Fruit fly (Drosophila melanogaster) whole organism, embryonic: ENCODE results near the gene CG42841.
A peak's percentile ranks its signal among the peaks of the same experiment; 100 is the strongest.

ENCODE experiments used
- CG10209 ChIP-seq: fragments of 200-800 bp; sonication (Bioruptor generic); optimal IDR thresholded peaks from 3 replicates; lab custom pipeline; 2017; ENCODE audit warnings: missing biosample characterization, mild to moderate bottlenecking, missing genetic modification characterization, missing genetic modification reagents
- CG10979 ChIP-seq: fragments of 200-800 bp; sonication (Bioruptor generic); optimal IDR thresholded peaks from 2 replicates; lab custom pipeline; 2018; ENCODE audit warnings: missing biosample characterization, mild to moderate bottlenecking, missing genetic modification characterization, moderate library complexity
- CG11247 ChIP-seq: fragments of 200-800 bp; sonication (Bioruptor generic); IDR thresholded peaks from 2 replicates; pipeline ENCODE4 v1.3.6; 2022; ENCODE audit warnings: missing biosample characterization, missing genetic modification characterization
- CG11696 ChIP-seq: fragments of 200-800 bp; sonication (Bioruptor generic); IDR thresholded peaks from 2 replicates; pipeline ENCODE4 v1.3.6; 2022; ENCODE audit warnings: missing biosample characterization, missing genetic modification characterization
- CG12391 ChIP-seq: fragments of 200-800 bp; sonication (Bioruptor generic); optimal IDR thresholded peaks from 3 replicates; lab custom pipeline; 2018; ENCODE audit warnings: missing biosample characterization, mild to moderate bottlenecking, missing genetic modification characterization, moderate library complexity
- CG14441 ChIP-seq: fragments of 200-800 bp; sonication (Bioruptor generic); IDR thresholded peaks from 2 replicates; pipeline ENCODE4 v1.3.6; 2022; ENCODE audit warnings: missing biosample characterization, missing genetic modification characterization
- CG14965 ChIP-seq: fragments of 200-800 bp; sonication (Bioruptor generic); optimal IDR thresholded peaks from 2 replicates; lab custom pipeline; 2016; ENCODE audit warnings: missing biosample characterization, missing genetic modification characterization, borderline replicate concordance
- CG15269 ChIP-seq: fragments of 200-800 bp; sonication (Bioruptor generic); optimal IDR thresholded peaks from 2 replicates; lab custom pipeline; 2018; ENCODE audit warnings: missing biosample characterization, mild to moderate bottlenecking, missing genetic modification characterization, moderate library complexity
- CG15514 ChIP-seq: fragments of 200-800 bp; sonication (Bioruptor generic); optimal IDR thresholded peaks from 3 replicates; lab custom pipeline; 2017; ENCODE audit warnings: missing biosample characterization, missing genetic modification characterization, mild to moderate bottlenecking, moderate library complexity, missing genetic modification reagents
- CG1647 ChIP-seq: fragments of 200-800 bp; sonication (Bioruptor generic); optimal IDR thresholded peaks from 3 replicates; lab custom pipeline; 2016; ENCODE audit warnings: missing biosample characterization, missing genetic modification characterization
- CG16779 ChIP-seq: fragments of 200-800 bp; sonication (Bioruptor generic); IDR thresholded peaks from 2 replicates; pipeline ENCODE4 v1.3.6; 2022; ENCODE audit warnings: missing biosample characterization, missing genetic modification characterization
- CG18262 ChIP-seq: fragments of 200-800 bp; optimal IDR thresholded peaks from 3 replicates; lab custom pipeline; 2019; ENCODE audit warnings: missing biosample characterization, mild to moderate bottlenecking, missing genetic modification characterization, moderate library complexity
- CG3065 ChIP-seq: fragments of 200-800 bp; sonication (Bioruptor generic); optimal IDR thresholded peaks from 2 replicates; lab custom pipeline; 2016; ENCODE audit warnings: missing biosample characterization, missing genetic modification characterization
- CG32532 ChIP-seq: fragments of 200-800 bp; sonication (Bioruptor generic); IDR thresholded peaks from 2 replicates; pipeline ENCODE4 v1.3.6; 2022; ENCODE audit warnings: missing biosample characterization, missing genetic modification characterization
- CG3407 ChIP-seq: fragments of 200-800 bp; sonication (Bioruptor generic); optimal IDR thresholded peaks from 2 replicates; lab custom pipeline; 2018; ENCODE audit warnings: missing biosample characterization, mild to moderate bottlenecking, missing genetic modification characterization
- CG4854 ChIP-seq: fragments of 200-800 bp; sonication (Bioruptor generic); optimal IDR thresholded peaks from 2 replicates; lab custom pipeline; 2016; ENCODE audit warnings: missing biosample characterization, missing genetic modification characterization, inconsistent platforms
- CG9932 ChIP-seq: fragments of 200-800 bp; sonication (Bioruptor generic); IDR thresholded peaks from 2 replicates; pipeline ENCODE4 v1.3.6; 2022; ENCODE audit warnings: missing biosample characterization, missing genetic modification characterization
- Doc2 ChIP-seq: fragments of 200-800 bp; sonication (Bioruptor generic); IDR thresholded peaks from 2 replicates; pipeline ENCODE4 v1.3.6; 2022; ENCODE audit warnings: missing biosample characterization, missing genetic modification characterization
- Dref ChIP-seq: fragments of 200-800 bp; sonication (Bioruptor generic); IDR thresholded peaks from 2 replicates; pipeline ENCODE4 v1.3.6; 2022; ENCODE audit warnings: missing biosample characterization, missing genetic modification characterization
- Ets65A ChIP-seq: fragments of 200-800 bp; sonication (Bioruptor generic); peaks from one replicate; lab custom pipeline; 2016; ENCODE audit warnings: missing biosample characterization, missing genetic modification characterization
- GATAe ChIP-seq: fragments of 200-800 bp; sonication (Bioruptor generic); conservative IDR thresholded peaks from 2 replicates; pipeline ENCODE4 v1.3.6; 2022; ENCODE audit warnings: missing biosample characterization, missing genetic modification characterization
- HLH3B ChIP-seq: fragments of 200-800 bp; sonication (Bioruptor generic); IDR thresholded peaks from 2 replicates; pipeline ENCODE4 v1.3.6; 2022; ENCODE audit warnings: missing biosample characterization, missing genetic modification characterization
- MESR4 ChIP-seq: fragments of 200-800 bp; sonication (Bioruptor generic); optimal IDR thresholded peaks from 2 replicates; lab custom pipeline; 2018; ENCODE audit warnings: missing biosample characterization, mild to moderate bottlenecking, missing genetic modification characterization, moderate library complexity
- Mad ChIP-seq: fragments of 200-800 bp; sonication (Bioruptor generic); optimal IDR thresholded peaks from 2 replicates; lab custom pipeline; 2016; ENCODE audit warnings: missing biosample characterization, missing genetic modification characterization
- NK7.1 ChIP-seq: fragments of 200-800 bp; sonication (Bioruptor generic); optimal IDR thresholded peaks from 3 replicates; lab custom pipeline; 2016; ENCODE audit warnings: missing biosample characterization, missing genetic modification characterization
- Scr ChIP-seq: fragments of 200-800 bp; sonication (Bioruptor generic); IDR thresholded peaks from 2 replicates; pipeline ENCODE4 v1.3.6; 2022; ENCODE audit warnings: missing biosample characterization, missing genetic modification characterization; ENCODE audit not compliant: partially characterized antibody
- Ssrp ChIP-seq: fragments of 200-800 bp; sonication (Bioruptor generic); optimal IDR thresholded peaks from 2 replicates; lab custom pipeline; 2018; ENCODE audit warnings: missing biosample characterization, mild to moderate bottlenecking, missing genetic modification characterization, moderate library complexity
- Trl ChIP-seq, 3 experiments: fragments of >200 bp in 2 of 3; fragments of 200-800 bp in 1 of 3; sonication (Bioruptor generic) in 1 of 3; optimal IDR thresholded peaks; 2 replicates in 1 of 3; 3 replicates in 2 of 3; lab custom pipeline; 2016 to 2017; ENCODE audit warnings: missing biosample characterization in 1 of 3, missing genetic modification characterization in 1 of 3
- Xbp1 ChIP-seq: fragments of 200-800 bp; sonication (Bioruptor generic); optimal IDR thresholded peaks from 3 replicates; lab custom pipeline; 2016; ENCODE audit warnings: missing biosample characterization, mild to moderate bottlenecking, missing genetic modification characterization
- btn ChIP-seq: fragments of 200-800 bp; sonication (Bioruptor generic); optimal IDR thresholded peaks from 2 replicates; lab custom pipeline; 2016; ENCODE audit warnings: missing biosample characterization, missing genetic modification characterization
- cas ChIP-seq: fragments of 200-800 bp; sonication (Bioruptor generic); IDR thresholded peaks from 2 replicates; pipeline ENCODE4 v1.3.6; 2022; ENCODE audit warnings: missing biosample characterization, missing genetic modification characterization
- cg ChIP-seq: fragments of 200-800 bp; sonication (Bioruptor generic); optimal IDR thresholded peaks from 3 replicates; lab custom pipeline; 2019; ENCODE audit warnings: missing biosample characterization, mild to moderate bottlenecking, missing genetic modification characterization, moderate library complexity
- eyg ChIP-seq: fragments of 200-800 bp; sonication (Bioruptor generic); optimal IDR thresholded peaks from 3 replicates; lab custom pipeline; 2016; ENCODE audit warnings: missing biosample characterization, missing genetic modification characterization
- fd3F ChIP-seq: fragments of 200-800 bp; sonication (Bioruptor generic); optimal IDR thresholded peaks from 2 replicates; lab custom pipeline; 2018; ENCODE audit warnings: missing biosample characterization, mild to moderate bottlenecking, missing genetic modification characterization, moderate library complexity
- fu2 ChIP-seq: fragments of 200-800 bp; sonication (Bioruptor generic); optimal IDR thresholded peaks from 2 replicates; lab custom pipeline; 2016; ENCODE audit warnings: missing biosample characterization, missing genetic modification characterization
- gsb ChIP-seq: fragments of 200-800 bp; sonication (Bioruptor generic); IDR thresholded peaks from 2 replicates; pipeline ENCODE4 v1.3.6; 2022; ENCODE audit warnings: missing biosample characterization, missing genetic modification characterization
- gsb-n ChIP-seq: fragments of 200-800 bp; sonication (Bioruptor generic); optimal IDR thresholded peaks from 3 replicates; lab custom pipeline; 2018; ENCODE audit warnings: missing biosample characterization, mild to moderate bottlenecking, missing genetic modification characterization
- ham ChIP-seq: fragments of 200-800 bp; sonication (Bioruptor generic); IDR thresholded peaks from 2 replicates; pipeline ENCODE4 v1.3.6; 2022; ENCODE audit warnings: missing biosample characterization, missing genetic modification characterization
- jumu ChIP-seq: fragments of 200-800 bp; sonication (Bioruptor generic); optimal IDR thresholded peaks from 3 replicates; lab custom pipeline; 2016; ENCODE audit warnings: missing biosample characterization, missing genetic modification characterization
- ken ChIP-seq: fragments of 200-800 bp; sonication (Bioruptor generic); IDR thresholded peaks from 3 replicates; pipeline ENCODE4 v1.3.6; 2022; ENCODE audit warnings: missing biosample characterization, missing genetic modification characterization
- mam ChIP-seq: fragments of 200-800 bp; sonication (Bioruptor generic); optimal IDR thresholded peaks from 3 replicates; lab custom pipeline; 2016; ENCODE audit warnings: missing biosample characterization, missing genetic modification characterization
- mld ChIP-seq: fragments of 200-800 bp; sonication (Bioruptor generic); IDR thresholded peaks from 3 replicates; pipeline ENCODE4 v1.3.6; 2022; ENCODE audit warnings: missing biosample characterization, missing genetic modification characterization; ENCODE audit not compliant: partially characterized antibody
- nau ChIP-seq: fragments of 200-800 bp; sonication (Bioruptor generic); optimal IDR thresholded peaks from 3 replicates; lab custom pipeline; 2017; ENCODE audit warnings: missing biosample characterization, mild to moderate bottlenecking, missing genetic modification characterization, missing genetic modification reagents
- otp ChIP-seq: fragments of 200-800 bp; sonication (Bioruptor generic); IDR thresholded peaks from 3 replicates; pipeline ENCODE4, ENCODE4 v1.3.6; 2022; ENCODE audit warnings: missing biosample characterization, missing genetic modification characterization
- ranshi ChIP-seq: fragments of 200-800 bp; sonication (Bioruptor generic); IDR thresholded peaks from 2 replicates; pipeline ENCODE4 v1.3.6; 2022; ENCODE audit warnings: missing biosample characterization, missing genetic modification characterization
- rib ChIP-seq: fragments of 200-800 bp; sonication (Bioruptor generic); IDR thresholded peaks from 2 replicates; pipeline ENCODE4 v1.3.6; 2022; ENCODE audit warnings: missing biosample characterization, missing genetic modification characterization
- salm ChIP-seq: fragments of 200-800 bp; sonication (Bioruptor generic); optimal IDR thresholded peaks from 2 replicates; lab custom pipeline; 2018; ENCODE audit warnings: missing biosample characterization, mild to moderate bottlenecking, missing genetic modification characterization
- slbo ChIP-seq: fragments of 200-800 bp; sonication (Bioruptor generic); IDR thresholded peaks from 2 replicates; pipeline ENCODE4 v1.3.6; 2022; ENCODE audit warnings: missing biosample characterization, missing genetic modification characterization
- stwl ChIP-seq: fragments of 200-800 bp; sonication (Bioruptor generic); optimal IDR thresholded peaks from 3 replicates; lab custom pipeline; 2018; ENCODE audit warnings: missing biosample characterization, mild to moderate bottlenecking, missing genetic modification characterization, moderate library complexity
- tna ChIP-seq: fragments of 200-800 bp; sonication (Bioruptor generic); IDR thresholded peaks from 2 replicates; pipeline ENCODE4 v1.3.6; 2022; ENCODE audit warnings: missing biosample characterization, missing genetic modification characterization; ENCODE audit not compliant: partially characterized antibody
- ttk ChIP-seq: fragments of 200-800 bp; sonication (Bioruptor generic); IDR thresholded peaks from 2 replicates; pipeline ENCODE4 v2.1.2; 2022; ENCODE audit warnings: missing biosample characterization, missing genetic modification characterization
- yki ChIP-seq: fragments of >200 bp; optimal IDR thresholded peaks from 3 replicates; lab custom pipeline; 2018

The CG42841 gene

DNA sequence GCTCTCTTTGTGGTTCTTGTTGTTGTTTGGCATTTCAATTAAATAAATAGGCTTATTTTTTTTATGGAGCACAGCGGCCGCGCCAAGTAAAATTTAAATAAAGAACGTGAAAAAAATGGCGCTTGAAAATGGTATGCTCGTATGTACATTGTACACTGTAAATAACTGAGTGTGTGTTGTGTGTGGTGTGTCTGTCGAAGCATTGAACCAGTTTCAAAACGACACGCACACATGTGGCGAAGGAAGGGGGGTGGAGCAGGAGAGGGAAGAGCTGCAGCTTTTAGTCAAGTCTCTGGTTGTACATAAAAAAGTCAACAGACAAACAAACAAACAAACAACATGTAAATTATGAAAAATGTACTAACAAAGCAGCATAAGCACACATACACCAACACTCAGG is 719 bp downstream of the CG42841 start (continued):
- TF ChIP-seq fu2 (no peak), gsb-n (tag; lab: Kevin White, UChicago) (no peak), Mad (no peak), Scr (GFP tag; lab: Robert Waterston, UW) (no peak), Xbp1 (GFP tag; lab: Kevin White, UChicago) (no peak), CG9932 (GFP tag; lab: Robert Waterston, UW) (no peak), CG14441 (GFP tag; lab: Robert Waterston, UW) (no peak), tna (no peak), stwl (no peak), CG10209 (GFP tag; lab: Kevin White, UChicago) (peak; percentile 26), NK7.1 (GFP tag; lab: Kevin White, UChicago) (no peak), CG15269 (tag; lab: Kevin White, UChicago) (no peak), CG14965 (no peak), CG11247 (GFP tag; lab: Robert Waterston, UW) (0 out of 2 replicates have a peak, but pooled peaks have one; percentile 33), jumu (no peak), CG3407 (peak; percentile 26), CG12391 (tag; lab: Kevin White, UChicago) (no peak), nau (GFP tag; lab: Kevin White, UChicago) (peak; percentile 16), ken (GFP tag; lab: Robert Waterston, UW) (no peak), CG18262 (tag; lab: Kevin White, UChicago) (no peak), rib (GFP tag; lab: Robert Waterston, UW) (no peak), Trl (optimal IDR thresholded peaks at IDR 0.05; lab: Kevin White, UChicago) (no peak), Trl (GFP tag; optimal IDR thresholded peaks at IDR 0.05; lab: Kevin White, UChicago) (peak; percentile 1), mam (no peak), slbo (GFP tag; lab: Robert Waterston, UW) (no peak), salm (tag; lab: Kevin White, UChicago) (no peak), HLH3B (GFP tag; lab: Robert Waterston, UW) (0 out of 2 replicates have a peak, but pooled peaks have one; percentile 30)
- TF ChIP-seq, all 482 proteins: peak for 53

DNA sequence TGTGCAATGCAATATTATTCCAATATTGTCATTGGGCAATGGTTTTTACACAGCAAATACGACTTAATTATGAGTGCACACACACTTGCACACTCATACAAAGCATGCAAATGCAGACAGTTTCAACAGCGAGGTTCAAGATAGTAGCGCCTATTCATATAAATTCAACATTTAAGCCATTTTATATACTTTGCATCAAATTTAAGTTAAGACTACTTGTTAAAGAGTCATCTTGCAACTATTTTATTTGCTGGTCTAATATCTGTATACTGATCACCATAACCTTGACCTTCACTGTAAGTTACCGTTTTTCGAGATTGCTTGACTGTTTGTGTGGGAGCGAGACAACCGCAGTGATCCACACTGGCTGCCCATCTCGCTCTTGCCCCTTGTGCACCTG is 20.0 kb downstream of the CG42841 start:
- TF ChIP-seq CG12391 (tag; lab: Kevin White, UChicago) = no peak
- no peak for TF ChIP-seq CG1647
- no peak for TF ChIP-seq CG10979 (tag; lab: Kevin White, UChicago)
- TF ChIP-seq Dref (GFP tag; lab: Robert Waterston, UW) = no peak
- TF ChIP-seq CG11696 = 0 out of 2 replicates have a peak, but pooled peaks have one; percentile 27
- TF ChIP-seq CG16779 = no peak
- no peak for TF ChIP-seq gsb-n (tag; lab: Kevin White, UChicago)
- TF ChIP-seq gsb (GFP tag; lab: Robert Waterston, UW) = no peak
- TF ChIP-seq CG3065 (GFP tag; lab: Kevin White, UChicago) = no peak
- peak; percentile 42 for TF ChIP-seq Ets65A (GFP tag; lab: Kevin White, UChicago)
- no peak for TF ChIP-seq otp (GFP tag; lab: Robert Waterston, UW)
- no peak for TF ChIP-seq ranshi (GFP tag; lab: Robert Waterston, UW)
- TF ChIP-seq ttk (GFP tag; lab: Robert Waterston, UW) = 0 out of 2 replicates have a peak, but pooled peaks have one; percentile 9

DNA sequence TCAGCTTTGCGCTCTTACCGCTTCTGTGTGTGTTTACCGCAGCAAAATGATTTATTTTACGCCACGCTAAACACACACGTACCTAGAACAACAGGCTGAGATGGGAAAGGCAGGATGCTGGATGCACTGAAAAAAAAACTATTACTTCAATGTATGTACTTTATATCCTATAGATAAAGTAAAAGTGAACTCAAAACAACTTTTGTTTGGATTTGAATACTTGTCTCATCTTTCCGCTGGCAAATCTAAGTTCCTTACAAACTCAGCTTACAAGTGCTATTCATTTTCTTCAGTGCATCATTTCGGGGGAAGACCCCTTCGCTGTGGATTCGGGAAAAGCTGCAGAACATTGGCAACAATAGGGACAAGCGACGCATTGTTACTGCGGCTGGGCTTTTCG is 28.7 kb downstream of the CG42841 start:
- peak; percentile 30; the same call in 1 of the 2 replicates for TF ChIP-seq CG32532 (GFP tag; lab: Robert Waterston, UW)
- no peak for TF ChIP-seq MESR4 (GFP tag; lab: Kevin White, UChicago)
- TF ChIP-seq CG15514 (GFP tag; lab: Kevin White, UChicago) = peak; percentile 8
- no peak for TF ChIP-seq btn
- no peak for TF ChIP-seq GATAe
- no peak for TF ChIP-seq ham (GFP tag; lab: Robert Waterston, UW)
- TF ChIP-seq mld (GFP tag; lab: Robert Waterston, UW) = no peak
- TF ChIP-seq CG4854 (GFP tag; lab: Kevin White, UChicago) = no peak
- no peak for TF ChIP-seq Ssrp (tag; lab: Kevin White, UChicago)
- no peak for TF ChIP-seq fd3F (GFP tag; lab: Kevin White, UChicago)
- TF ChIP-seq eyg (GFP tag; lab: Kevin White, UChicago) = no peak
- no peak for TF ChIP-seq cg
- TF ChIP-seq Doc2 (GFP tag; lab: Robert Waterston, UW) = no peak
- TF ChIP-seq cas (GFP tag; lab: Robert Waterston, UW) = no peak
- no peak for TF ChIP-seq yki
